Fruit fly (Drosophila melanogaster): ENCODE measurements around the gene bves.

- TF ChIP-seq CG3163 (GFP tag; optimal IDR thresholded peaks at IDR 0.05) = no peak
- peak; percentile 12 for TF ChIP-seq nmo (GFP tag; optimal IDR thresholded peaks at IDR 0.05)
Measured at dm6 chrX:21045448-21045941, 8.3 kb upstream of the bves start.

Data from whole organism, embryonic.